Worm (Caenorhabditis elegans): ENCODE results near the gene F15H10.10.

F15H10.10 gene

ce11 chrV:10387412-10387811 is 29.4 kb downstream of the F15H10.10 start:
- TF ChIP-seq nhr-28 (tag; optimal IDR thresholded peaks at IDR 0.05) (peak; percentile 31), madf-9 (GFP tag; conservative IDR thresholded peaks at IDR 0.05) (no peak), egl-27 (tag; optimal IDR thresholded peaks at IDR 0.05) (no peak), pha-4 (GFP tag; IDR thresholded peaks at IDR 0.05) (no peak), pha-4 (tag; optimal IDR thresholded peaks at IDR 0.05) (no peak), php-3 (GFP tag; IDR thresholded peaks at IDR 0.05) (no peak), nhr-41 (GFP tag; IDR thresholded peaks at IDR 0.05) (no peak), unc-62 (GFP tag; optimal IDR thresholded peaks at IDR 0.05 in 1 of 2) (peak in 1 of 2 experiments; percentile 2), unc-62 (tag; optimal IDR thresholded peaks at IDR 0.05) (no peak), mdl-1 (tag; optimal IDR thresholded peaks at IDR 0.05) (no peak)

DNA sequence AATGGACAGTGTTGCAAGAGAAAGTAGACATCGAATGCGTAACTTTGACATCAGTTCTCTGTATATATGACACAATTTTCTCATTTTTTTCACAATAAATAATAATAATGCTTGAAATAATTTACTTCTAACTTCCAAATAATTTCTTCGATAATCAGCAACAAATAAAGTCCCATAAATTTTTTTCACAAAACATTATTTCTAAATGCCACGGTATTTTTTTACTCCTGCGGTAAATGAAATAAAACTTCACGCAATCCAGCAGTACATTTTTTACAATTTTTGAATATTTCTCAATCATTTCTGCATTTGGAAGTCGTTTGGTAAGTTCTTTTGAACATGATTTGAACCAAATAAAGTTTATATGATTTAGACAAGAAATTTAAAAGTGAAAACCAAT is 32.9 kb downstream of the F15H10.10 start, which contains the start of gene spe-10:
spe-10 (plus strand) TSS at position 301 of the 400 bp plus-strand sequence.
- TF ChIP-seq skn-1 (tag; optimal IDR thresholded peaks at IDR 0.05) (no peak), zip-11 (GFP tag; IDR thresholded peaks at IDR 0.05) (no peak), mxl-3 (GFP tag; optimal IDR thresholded peaks at IDR 0.05) (no peak), rbr-2 (tag; optimal IDR thresholded peaks at IDR 0.05) (no peak), ceh-44 (GFP tag; IDR thresholded peaks at IDR 0.05) (no peak), F26F4.8 (GFP tag; conservative IDR thresholded peaks at IDR 0.05) (no peak), lin-15B (tag; optimal IDR thresholded peaks at IDR 0.05) (no peak), dve-1 (tag; optimal IDR thresholded peaks at IDR 0.05; ENCODE audit: insufficient read depth) (no peak), nhr-102 (tag; optimal IDR thresholded peaks at IDR 0.05) (no peak), nhr-28 (tag; optimal IDR thresholded peaks at IDR 0.05) (no peak), daf-8 (GFP tag; IDR thresholded peaks at IDR 0.05) (no peak), unc-39 (tag; optimal IDR thresholded peaks at IDR 0.05) (no peak)

ce11 chrV:10382142-10382541 is 34.7 kb downstream of the F15H10.10 start, which contains the start of gene pqn-2:
Gene pqn-2, plus strand, starts transcription at chrV:10382442.
- TF ChIP-seq php-3 (GFP tag; IDR thresholded peaks at IDR 0.05): no peak
- no peak for TF ChIP-seq F44E2.7 (GFP tag; IDR thresholded peaks at IDR 0.05)
- TF ChIP-seq daf-8 (GFP tag; IDR thresholded peaks at IDR 0.05): no peak
- no peak for TF ChIP-seq ama-1 (optimal IDR thresholded peaks at IDR 0.05)
- no peak for TF ChIP-seq arid-1 (GFP tag; conservative IDR thresholded peaks at IDR 0.05)
- TF ChIP-seq daf-19 (GFP tag; conservative IDR thresholded peaks at IDR 0.05): no peak
- TF ChIP-seq ctbp-1 (GFP tag; IDR thresholded peaks at IDR 0.05): no peak
- TF ChIP-seq nhr-10 (tag; optimal IDR thresholded peaks at IDR 0.05): no peak
- no peak for TF ChIP-seq snpc-4 (tag; optimal IDR thresholded peaks at IDR 0.05)
- TF ChIP-seq ceh-44 (GFP tag; IDR thresholded peaks at IDR 0.05): no peak
- TF ChIP-seq zip-11 (GFP tag; IDR thresholded peaks at IDR 0.05): no peak
- no peak for TF ChIP-seq mes-2 (tag; optimal IDR thresholded peaks at IDR 0.05; ENCODE audit: poor library complexity, severe bottlenecking)
- TF ChIP-seq unc-39 (tag; optimal IDR thresholded peaks at IDR 0.05): no peak
- no peak for TF ChIP-seq ceh-28 (tag; optimal IDR thresholded peaks at IDR 0.05)
- no peak for TF ChIP-seq jun-1 (tag; optimal IDR thresholded peaks at IDR 0.05)
- TF ChIP-seq nhr-25 (tag; optimal IDR thresholded peaks at IDR 0.05; ENCODE audit: borderline replicate concordance, insufficient read depth): no peak

- TF ChIP-seq saeg-2 (GFP tag; IDR thresholded peaks at IDR 0.05) (no peak), F44E2.7 (GFP tag; IDR thresholded peaks at IDR 0.05) (no peak), ceh-44 (GFP tag; IDR thresholded peaks at IDR 0.05) (no peak)
These were observed 35.1 kb downstream of the F15H10.10 start, which contains the start of gene abu-1 for ce11 chrV:10381726-10382125. Gene abu-1, minus strand, starts transcription at chrV:10381826.

- TF ChIP-seq Y105C5A.15 (GFP tag; IDR thresholded peaks at IDR 0.05): no peak
- peak; percentile 95 for TF ChIP-seq aha-1 (tag)
- peak in 1 of 2 experiments; percentile 68 for TF ChIP-seq unc-62 (GFP tag; optimal IDR thresholded peaks at IDR 0.05 in 1 of 2)
- no peak for TF ChIP-seq unc-62 (tag; optimal IDR thresholded peaks at IDR 0.05)
- no peak for TF ChIP-seq lin-1 (GFP tag; IDR thresholded peaks at IDR 0.05)
- TF ChIP-seq zip-11 (GFP tag; IDR thresholded peaks at IDR 0.05): no peak
These were observed 37.1 kb downstream of the F15H10.10 start for ce11 chrV:10379761-10380160.
